Fruit fly (Drosophila melanogaster) whole organism, embryonic: ENCODE results near the gene CG15330.

ENCODE experiments used
- ATbp ChIP-seq: fragments of 200-800 bp; sonication (Bioruptor generic); optimal IDR thresholded peaks from 2 replicates; lab custom pipeline; 2017; ENCODE audit warnings: missing biosample characterization, mild to moderate bottlenecking, missing genetic modification characterization, missing genetic modification reagents
- Blimp-1 ChIP-seq: fragments of 200-800 bp; sonication (Bioruptor generic); optimal IDR thresholded peaks from 3 replicates; lab custom pipeline; 2018; ENCODE audit warnings: missing biosample characterization, missing genetic modification characterization, mild to moderate bottlenecking, moderate library complexity, missing genetic modification reagents
- CG10543 ChIP-seq: fragments of 200-800 bp; sonication (Bioruptor generic); optimal IDR thresholded peaks from 3 replicates; lab custom pipeline; 2017; ENCODE audit warnings: missing biosample characterization, mild to moderate bottlenecking, missing genetic modification characterization, moderate library complexity
- CG11695 ChIP-seq: fragments of 200-800 bp; sonication (Bioruptor generic); IDR thresholded peaks from 3 replicates; pipeline ENCODE4 v1.3.6; 2022; ENCODE audit warnings: missing biosample characterization, missing genetic modification characterization
- CG12155 ChIP-seq: fragments of 200-800 bp; sonication (Bioruptor generic); optimal IDR thresholded peaks from 3 replicates; lab custom pipeline; 2016; ENCODE audit warnings: missing biosample characterization, missing genetic modification characterization
- CG13287 ChIP-seq: fragments of 200-800 bp; sonication (Bioruptor generic); IDR thresholded peaks from 2 replicates; pipeline ENCODE4 v1.3.6; 2022; ENCODE audit warnings: missing biosample characterization, missing genetic modification characterization; ENCODE audit not compliant: partially characterized antibody
- CG15479 ChIP-seq: fragments of 200-800 bp; sonication (Bioruptor generic); optimal IDR thresholded peaks from 3 replicates; lab custom pipeline; 2019; ENCODE audit warnings: missing biosample characterization, mild to moderate bottlenecking, missing genetic modification characterization, moderate library complexity
- CG16815 ChIP-seq: fragments of 200-800 bp; sonication (Bioruptor generic); optimal IDR thresholded peaks from 3 replicates; lab custom pipeline; 2017; ENCODE audit warnings: missing biosample characterization, mild to moderate bottlenecking, missing genetic modification characterization
- CG16863 ChIP-seq: fragments of 200-800 bp; sonication (Bioruptor generic); optimal IDR thresholded peaks from 3 replicates; lab custom pipeline; 2016; ENCODE audit warnings: missing biosample characterization, missing genetic modification characterization
- CG17568 ChIP-seq: fragments of 200-800 bp; sonication (Bioruptor generic); optimal IDR thresholded peaks from 2 replicates; lab custom pipeline; 2018; ENCODE audit warnings: missing biosample characterization, mild to moderate bottlenecking, missing genetic modification characterization, moderate library complexity
- CG2199 ChIP-seq: fragments of 200-800 bp; sonication (Bioruptor generic); IDR thresholded peaks from 3 replicates; pipeline ENCODE4 v1.3.6; 2022; ENCODE audit warnings: missing biosample characterization, missing genetic modification characterization
- CG2678 ChIP-seq: fragments of 200-800 bp; sonication (Bioruptor generic); optimal IDR thresholded peaks from 3 replicates; lab custom pipeline; 2019; ENCODE audit warnings: missing biosample characterization, mild to moderate bottlenecking, missing genetic modification characterization, moderate library complexity
- CG31224 ChIP-seq: fragments of 200-800 bp; sonication (Bioruptor generic); IDR thresholded peaks from 2 replicates; pipeline ENCODE4 v1.3.6; 2022; ENCODE audit warnings: missing biosample characterization, missing genetic modification characterization
- CG3847 ChIP-seq: fragments of 200-800 bp; sonication (Bioruptor generic); IDR thresholded peaks from 2 replicates; pipeline ENCODE4 v1.3.6; 2022; ENCODE audit warnings: missing biosample characterization, missing genetic modification characterization
- CG6175 ChIP-seq: fragments of 200-800 bp; sonication (Bioruptor generic); IDR thresholded peaks from 3 replicates; pipeline ENCODE4 v1.3.6; 2022; ENCODE audit warnings: missing biosample characterization, missing genetic modification characterization
- CG9727 ChIP-seq: fragments of 200-800 bp; sonication (Bioruptor generic); optimal IDR thresholded peaks from 3 replicates; lab custom pipeline; 2017; ENCODE audit warnings: missing biosample characterization, mild to moderate bottlenecking, missing genetic modification characterization
- CG9817 ChIP-seq: fragments of 200-800 bp; sonication (Bioruptor generic); optimal IDR thresholded peaks from 2 replicates; lab custom pipeline; 2018; ENCODE audit warnings: missing biosample characterization, mild to moderate bottlenecking, missing genetic modification characterization, moderate library complexity
- Camta ChIP-seq: fragments of 200-800 bp; sonication (Bioruptor generic); optimal IDR thresholded peaks from 2 replicates; lab custom pipeline; 2016; ENCODE audit warnings: missing biosample characterization, missing genetic modification characterization
- D ChIP-seq, 2 experiments: fragments of 200-800 bp in 1 of 2; fragments of >200 bp in 1 of 2; sonication (Bioruptor generic) in 1 of 2; optimal IDR thresholded peaks; 2 replicates in 1 of 2; 3 replicates in 1 of 2; lab custom pipeline; 2017; ENCODE audit warnings: mild to moderate bottlenecking in 1 of 2, missing biosample characterization in 1 of 2, missing genetic modification characterization in 1 of 2, missing genetic modification reagents in 1 of 2
- D19A ChIP-seq: fragments of 200-800 bp; optimal IDR thresholded peaks from 3 replicates; lab custom pipeline; 2019; ENCODE audit warnings: missing biosample characterization, mild to moderate bottlenecking, missing genetic modification characterization, moderate library complexity
- D19B ChIP-seq: fragments of 200-800 bp; sonication (Bioruptor generic); optimal IDR thresholded peaks from 2 replicates; lab custom pipeline; 2017; ENCODE audit warnings: missing biosample characterization, mild to moderate bottlenecking, missing genetic modification characterization
- Dll ChIP-seq: fragments of 200-800 bp; sonication (Bioruptor generic); IDR thresholded peaks from 4 replicates; pipeline ENCODE4 v1.3.6; 2022; ENCODE audit warnings: missing biosample characterization, missing genetic modification characterization; ENCODE audit not compliant: partially characterized antibody
- Dp ChIP-seq: fragments of 200-800 bp; sonication (Bioruptor generic); optimal IDR thresholded peaks from 2 replicates; lab custom pipeline; 2018; ENCODE audit warnings: missing biosample characterization, mild to moderate bottlenecking, missing genetic modification characterization, moderate library complexity
- E2f2 ChIP-seq: fragments of 200-800 bp; sonication (Bioruptor generic); IDR thresholded peaks from 2 replicates; pipeline ENCODE4 v1.3.6; 2022; ENCODE audit warnings: missing biosample characterization, missing genetic modification characterization
- Hand ChIP-seq: fragments of 200-800 bp; sonication (Bioruptor generic); optimal IDR thresholded peaks from 2 replicates; lab custom pipeline; 2017; ENCODE audit warnings: mild to moderate bottlenecking, missing biosample characterization, missing genetic modification reagents, missing genetic modification characterization
- Hr39 ChIP-seq: fragments of >200 bp; optimal IDR thresholded peaks from 2 replicates; lab custom pipeline; 2017
- MESR4 ChIP-seq: fragments of 200-800 bp; sonication (Bioruptor generic); optimal IDR thresholded peaks from 2 replicates; lab custom pipeline; 2018; ENCODE audit warnings: missing biosample characterization, mild to moderate bottlenecking, missing genetic modification characterization, moderate library complexity
- NC2α ChIP-seq: fragments of 200-800 bp; sonication (Bioruptor generic); optimal IDR thresholded peaks from 2 replicates; lab custom pipeline; 2016; ENCODE audit warnings: missing biosample characterization, missing genetic modification characterization
- Opbp ChIP-seq: fragments of 200-800 bp; sonication (Bioruptor generic); IDR thresholded peaks from 3 replicates; pipeline ENCODE4 v1.3.6; 2022; ENCODE audit warnings: missing biosample characterization, missing genetic modification characterization; ENCODE audit not compliant: partially characterized antibody
- Side ChIP-seq: fragments of 200-800 bp; sonication (Bioruptor generic); optimal IDR thresholded peaks from 2 replicates; lab custom pipeline; 2016; ENCODE audit warnings: missing biosample characterization, missing genetic modification characterization
- Vsx1 ChIP-seq: fragments of 200-800 bp; sonication (Bioruptor generic); optimal IDR thresholded peaks from 2 replicates; lab custom pipeline; 2017; ENCODE audit warnings: missing biosample characterization, mild to moderate bottlenecking, missing genetic modification characterization, missing genetic modification reagents
- bsh ChIP-seq, 2 experiments: fragments of 200-800 bp; sonication (Bioruptor generic); optimal IDR thresholded peaks; 2 replicates each; lab custom pipeline; 2017 to 2018; ENCODE audit warnings: mild to moderate bottlenecking in 2 of 2, missing biosample characterization in 2 of 2, missing genetic modification characterization in 2 of 2, moderate library complexity in 1 of 2
- dan ChIP-seq: fragments of 200-800 bp; sonication (Bioruptor generic); IDR thresholded peaks from 2 replicates; pipeline ENCODE4 v1.3.6; 2022; ENCODE audit warnings: missing biosample characterization, missing genetic modification characterization
- dimm ChIP-seq: fragments of 200-800 bp; sonication (Bioruptor generic); IDR thresholded peaks from 2 replicates; pipeline ENCODE4 v1.3.6; 2022; ENCODE audit warnings: missing biosample characterization, missing genetic modification characterization
- esg ChIP-seq: fragments of 200-800 bp; sonication (Bioruptor generic); conservative IDR thresholded peaks from 2 replicates; pipeline ENCODE4 v1.3.6; 2022; ENCODE audit warnings: missing biosample characterization, missing genetic modification characterization
- gcm ChIP-seq: fragments of 200-800 bp; sonication (Bioruptor generic); optimal IDR thresholded peaks from 2 replicates; lab custom pipeline; 2019; ENCODE audit warnings: missing biosample characterization, mild to moderate bottlenecking, missing genetic modification characterization, moderate library complexity
- grau ChIP-seq: fragments of 200-800 bp; optimal IDR thresholded peaks from 3 replicates; lab custom pipeline; 2019; ENCODE audit warnings: missing biosample characterization, mild to moderate bottlenecking, missing genetic modification characterization, moderate library complexity
- hth ChIP-seq: fragments of >200 bp; optimal IDR thresholded peaks from 2 replicates; lab custom pipeline; 2017; ENCODE audit warnings: inconsistent platforms
- ind ChIP-seq: fragments of 200-800 bp; sonication (Bioruptor generic); optimal IDR thresholded peaks from 3 replicates; lab custom pipeline; 2016; ENCODE audit warnings: missing biosample characterization, missing genetic modification characterization
- klu ChIP-seq: fragments of 200-800 bp; sonication (Bioruptor generic); IDR thresholded peaks from 2 replicates; pipeline ENCODE4 v1.3.6; 2022; ENCODE audit warnings: missing biosample characterization, missing genetic modification characterization
- kni ChIP-seq: fragments of 200-800 bp; sonication (Bioruptor generic); optimal IDR thresholded peaks from 3 replicates; lab custom pipeline; 2017; ENCODE audit warnings: mild to moderate bottlenecking, missing biosample characterization, missing genetic modification reagents, missing genetic modification characterization
- lilli ChIP-seq: fragments of 200-800 bp; sonication (Bioruptor generic); optimal IDR thresholded peaks from 3 replicates; lab custom pipeline; 2016; ENCODE audit warnings: missing biosample characterization, missing genetic modification characterization
- lmd ChIP-seq: fragments of 200-800 bp; sonication (Bioruptor generic); IDR thresholded peaks from 2 replicates; pipeline ENCODE4 v1.3.6; 2022; ENCODE audit warnings: missing biosample characterization, missing genetic modification characterization
- luna ChIP-seq: fragments of 200-800 bp; sonication (Bioruptor generic); optimal IDR thresholded peaks from 2 replicates; lab custom pipeline; 2016; ENCODE audit warnings: missing biosample characterization, missing genetic modification characterization
- peb ChIP-seq: fragments of 200-800 bp; sonication (Bioruptor generic); IDR thresholded peaks from 2 replicates; pipeline ENCODE4 v1.3.6; 2022; ENCODE audit warnings: missing biosample characterization, missing genetic modification characterization
- rib ChIP-seq: fragments of 200-800 bp; sonication (Bioruptor generic); IDR thresholded peaks from 2 replicates; pipeline ENCODE4 v1.3.6; 2022; ENCODE audit warnings: missing biosample characterization, missing genetic modification characterization
- ro ChIP-seq: fragments of 200-800 bp; sonication (Bioruptor generic); IDR thresholded peaks from 2 replicates; pipeline ENCODE4 v1.3.6; 2022; ENCODE audit warnings: missing biosample characterization, missing genetic modification characterization
- sc ChIP-seq, 3 experiments: fragments of >200 bp in 2 of 3; fragments of 200-800 bp in 1 of 3; sonication (Bioruptor generic) in 1 of 3; optimal IDR thresholded peaks; 2 replicates in 2 of 3; 3 replicates in 1 of 3; lab custom pipeline; 2017; ENCODE audit warnings: mild to moderate bottlenecking in 1 of 3, missing biosample characterization in 1 of 3, missing genetic modification characterization in 1 of 3, missing genetic modification reagents in 1 of 3
- zen ChIP-seq: fragments of 200-800 bp; sonication (Bioruptor generic); optimal IDR thresholded peaks from 3 replicates; lab custom pipeline; 2018; ENCODE audit warnings: missing biosample characterization, mild to moderate bottlenecking, missing genetic modification characterization, moderate library complexity

CG15330 gene

DNA sequence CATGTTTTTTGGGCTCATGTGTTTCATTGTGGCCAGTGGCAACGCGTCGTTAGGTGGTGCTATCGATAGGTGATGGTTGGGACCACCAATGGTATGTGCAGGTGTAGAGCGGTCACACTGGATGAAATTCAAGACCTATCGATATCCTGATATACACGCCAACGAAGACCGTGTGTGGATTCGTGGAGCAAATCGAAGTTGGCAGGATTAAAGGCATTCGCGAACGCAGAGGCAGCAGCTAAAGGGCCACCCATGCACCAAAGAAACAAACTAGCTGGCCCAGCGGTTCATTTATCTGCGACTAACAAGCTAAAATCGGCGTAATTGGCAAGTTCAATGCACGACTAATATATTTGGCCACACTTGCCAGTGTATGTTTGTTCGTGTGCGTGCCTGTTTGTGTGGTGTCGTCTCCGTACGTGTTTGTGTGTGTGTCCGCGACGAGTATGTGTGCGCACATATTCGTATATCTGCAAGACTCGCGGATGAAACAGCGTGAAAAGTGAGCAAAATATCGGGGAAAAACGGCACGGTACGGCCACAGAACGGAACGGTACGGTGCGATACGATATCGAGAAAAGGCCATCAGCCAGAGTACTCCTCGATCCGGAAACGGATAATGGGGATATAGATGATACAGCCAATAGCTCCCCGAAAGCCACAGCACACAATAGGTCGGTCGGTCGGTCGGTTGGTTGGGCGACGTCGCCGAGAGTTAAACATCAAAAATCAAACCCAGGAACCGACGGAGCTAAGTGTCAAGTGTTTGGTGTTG, 19.9 kb upstream of the CG15330 start, which contains the start of gene Ubr3 (continued):
- TF ChIP-seq CG15479 (GFP tag; lab: Kevin White, UChicago), result no peak
- no peak for TF ChIP-seq peb (GFP tag; lab: Robert Waterston, UW)
- no peak for TF ChIP-seq grau (tag; lab: Kevin White, UChicago)
- no peak for TF ChIP-seq CG17568 (GFP tag; lab: Kevin White, UChicago)
- TF ChIP-seq CG2199 (GFP tag; lab: Robert Waterston, UW), result no peak
- no peak for TF ChIP-seq zen (tag; lab: Kevin White, UChicago)
- no peak for TF ChIP-seq Side (GFP tag; lab: Kevin White, UChicago)
- TF ChIP-seq Vsx1, result no peak
- TF ChIP-seq NC2α (GFP tag; lab: Kevin White, UChicago), result no peak
- TF ChIP-seq dimm (GFP tag; lab: Robert Waterston, UW), result no peak
- TF ChIP-seq CG10543, result peak; percentile 21
- no peak for TF ChIP-seq luna
- TF ChIP-seq lilli (GFP tag; lab: Kevin White, UChicago), result no peak
- TF ChIP-seq Dp (GFP tag; lab: Kevin White, UChicago), result peak; percentile 8
- TF ChIP-seq CG13287 (GFP tag; lab: Robert Waterston, UW), result peak; percentile 77
- peak; percentile 69; the same call in 2 of the 3 replicates for TF ChIP-seq Opbp (GFP tag; lab: Robert Waterston, UW)
- TF ChIP-seq lmd (GFP tag; lab: Robert Waterston, UW), result no peak
- TF ChIP-seq CG9727 (GFP tag; lab: Kevin White, UChicago), result no peak
- no peak for TF ChIP-seq CG9817
- no peak for TF ChIP-seq rib (GFP tag; lab: Robert Waterston, UW)
- TF ChIP-seq CG11695, result no peak
- no peak for TF ChIP-seq dan
- TF ChIP-seq ind, result no peak
- no peak for TF ChIP-seq Hand (GFP tag; lab: Kevin White, UChicago)
- TF ChIP-seq CG6175 (GFP tag; lab: Robert Waterston, UW), result peak; percentile 90
- TF ChIP-seq CG16815 (GFP tag; lab: Kevin White, UChicago), result no peak
- no peak for TF ChIP-seq kni (GFP tag; lab: Kevin White, UChicago)
- no peak for TF ChIP-seq sc (optimal IDR thresholded peaks at IDR 0.05; lab: Kevin White, UChicago)
- TF ChIP-seq sc (GFP tag; optimal IDR thresholded peaks at IDR 0.05; lab: Kevin White, UChicago), result no peak
- no peak for TF ChIP-seq CG31224 (GFP tag; lab: Robert Waterston, UW)
- TF ChIP-seq D19A (tag; lab: Kevin White, UChicago), result no peak
- peak; percentile 72; the same call in 3 of the 4 replicates for TF ChIP-seq Dll (GFP tag; lab: Robert Waterston, UW)
- TF ChIP-seq E2f2 (GFP tag; lab: Robert Waterston, UW), result peak; percentile 17; the same call in 1 of the 2 replicates
- peak; percentile 32 for TF ChIP-seq CG3847
- TF ChIP-seq Camta, result no peak
- no peak for TF ChIP-seq ro (GFP tag; lab: Robert Waterston, UW)
- no peak for TF ChIP-seq CG2678 (tag; lab: Kevin White, UChicago)
- no peak for TF ChIP-seq Blimp-1
- no peak for TF ChIP-seq klu (GFP tag; lab: Robert Waterston, UW)
- TF ChIP-seq ATbp (GFP tag; lab: Kevin White, UChicago), result no peak
- TF ChIP-seq bsh (GFP tag; optimal IDR thresholded peaks at IDR 0.05; lab: Kevin White, UChicago), result no peak
- TF ChIP-seq Hr39, result no peak
- no peak for TF ChIP-seq hth (lab: Kevin White, UChicago)
- TF ChIP-seq CG12155 (GFP tag; lab: Kevin White, UChicago), result no peak
- no peak for TF ChIP-seq D19B
- no peak for TF ChIP-seq CG16863 (GFP tag; lab: Kevin White, UChicago)
- TF ChIP-seq MESR4 (GFP tag; lab: Kevin White, UChicago), result peak; percentile 72
- no peak for TF ChIP-seq gcm
- TF ChIP-seq esg (GFP tag; lab: Robert Waterston, UW), result no peak
- TF ChIP-seq D (optimal IDR thresholded peaks at IDR 0.05; lab: Kevin White, UChicago), result peak; percentile 91
- TF ChIP-seq D (GFP tag; optimal IDR thresholded peaks at IDR 0.05; lab: Kevin White, UChicago), result no peak
